Worm (Caenorhabditis elegans) whole organism, L3 larva: ENCODE results near the gene pcp-5.

ENCODE experiments used
- R02D3.7 ChIP-seq: fragments of 150-350 bp; optimal IDR thresholded peaks from 2 replicates; lab custom pipeline; 2014; ENCODE audit warnings: missing biosample characterization, missing genetic modification characterization
- ZK546.5 ChIP-seq: sonication (generic microtip); optimal IDR thresholded peaks from 2 replicates; lab custom pipeline; 2017; ENCODE audit warnings: missing biosample characterization, missing genetic modification characterization
- ceh-16 ChIP-seq: sonication (generic microtip); optimal IDR thresholded peaks from 2 replicates; lab custom pipeline; 2017; ENCODE audit warnings: missing biosample characterization, missing genetic modification characterization
- daf-12 ChIP-seq: fragments of 150-350 bp; optimal IDR thresholded peaks from 2 replicates; lab custom pipeline; 2014; ENCODE audit warnings: missing biosample characterization, missing genetic modification reagents, missing genetic modification characterization
- fkh-10 ChIP-seq: sonication (generic microtip); optimal IDR thresholded peaks from 2 replicates; lab custom pipeline; 2017; ENCODE audit warnings: missing biosample characterization, missing genetic modification reagents, missing genetic modification characterization
- mdl-1 ChIP-seq: fragments of 150-350 bp; optimal IDR thresholded peaks from 2 replicates; lab custom pipeline; 2014; ENCODE audit warnings: missing biosample characterization, missing genetic modification characterization
- nhr-12 ChIP-seq: fragments of 150-350 bp; optimal IDR thresholded peaks from 2 replicates; lab custom pipeline; 2014; ENCODE audit warnings: missing biosample characterization, missing genetic modification characterization
- nhr-237 ChIP-seq: fragments of 150-350 bp; optimal IDR thresholded peaks from 2 replicates; lab custom pipeline; 2014; ENCODE audit warnings: missing biosample characterization, missing genetic modification characterization
- nhr-43 ChIP-seq: sonication (generic microtip); optimal IDR thresholded peaks from 2 replicates; lab custom pipeline; 2016; ENCODE audit warnings: mild to moderate bottlenecking, missing genetic modification characterization, missing compliant biosample characterization; ENCODE audit not compliant: poor library complexity, severe bottlenecking
- skn-1 ChIP-seq: fragments of 150-350 bp; optimal IDR thresholded peaks from 2 replicates; lab custom pipeline; 2014; ENCODE audit warnings: missing biosample characterization, missing genetic modification characterization
- unc-39 ChIP-seq: sonication (generic microtip); optimal IDR thresholded peaks from 4 replicates; lab custom pipeline; 2017; ENCODE audit warnings: missing biosample characterization, missing genetic modification characterization
- ztf-11 ChIP-seq: fragments of 150-350 bp; optimal IDR thresholded peaks from 2 replicates; lab custom pipeline; 2014; ENCODE audit warnings: missing biosample characterization, missing genetic modification characterization

ce11 chrIII:7861535-7862120, 45.8 kb downstream of the pcp-5 start, which contains the start of gene snr-5:
- TF ChIP-seq skn-1 = no peak
- no peak for TF ChIP-seq unc-39
- TF ChIP-seq R02D3.7 (tag; lab: Kevin White, UChicago) = no peak
- no peak for TF ChIP-seq ceh-16
- no peak for TF ChIP-seq fkh-10
- TF ChIP-seq mdl-1 (tag; lab: Kevin White, UChicago) = no peak
- TF ChIP-seq ztf-11 (tag; lab: Kevin White, UChicago) = no peak
- TF ChIP-seq daf-12 (tag; lab: Kevin White, UChicago) = no peak
- no peak for TF ChIP-seq nhr-12 (tag; lab: Kevin White, UChicago)
- no peak for TF ChIP-seq nhr-237 (tag; lab: Kevin White, UChicago)
- TF ChIP-seq ZK546.5 (tag; lab: Kevin White, UChicago) = no peak
- no peak for TF ChIP-seq nhr-43 (tag; lab: Kevin White, UChicago)
